Worm (Caenorhabditis elegans) whole organism, L4/young adult: ENCODE results near the gene F58H1.3.

Experiments
- dao-5 ChIP-seq: sonication (generic microtip); optimal IDR thresholded peaks from 2 replicates; lab custom pipeline; 2016; ENCODE audit warnings: missing genotype, missing genetic modification characterization, moderate library complexity, missing compliant biosample characterization
- him-1 ChIP-seq: sonication (generic microtip); optimal IDR thresholded peaks from 2 replicates; lab custom pipeline; 2016; ENCODE audit warnings: missing genotype, missing genetic modification reagents, missing genetic modification characterization, missing compliant biosample characterization

ce11 chrV:11960831-11961190 lies 27.0 kb downstream of the F58H1.3 start:
- TF ChIP-seq dao-5 (tag; lab: Kevin White, UChicago) (no peak), him-1 (tag; lab: Kevin White, UChicago) (no peak)
